Fruit fly (Drosophila melanogaster) whole organism, embryonic: ENCODE measurements around the gene CG12974.

ENCODE experiments used
- Abd-B ChIP-seq: fragments of 200-800 bp; sonication (Bioruptor generic); optimal IDR thresholded peaks from 2 replicates; lab custom pipeline; 2018; ENCODE audit warnings: missing biosample characterization, mild to moderate bottlenecking, missing genetic modification characterization, moderate library complexity
- Awh ChIP-seq: fragments of 200-800 bp; sonication (Bioruptor generic); IDR thresholded peaks from 2 replicates; pipeline ENCODE4, ENCODE4 v1.3.6; 2022; ENCODE audit warnings: missing biosample characterization, missing genetic modification characterization
- CG12071 ChIP-seq: fragments of 200-800 bp; sonication (Bioruptor generic); optimal IDR thresholded peaks from 3 replicates; lab custom pipeline; 2018; ENCODE audit warnings: missing biosample characterization, mild to moderate bottlenecking, missing genetic modification characterization
- CG13424 ChIP-seq: fragments of 200-800 bp; sonication (Bioruptor generic); optimal IDR thresholded peaks from 2 replicates; lab custom pipeline; 2019; ENCODE audit warnings: missing biosample characterization, mild to moderate bottlenecking, missing genetic modification characterization, moderate library complexity
- CG14014 ChIP-seq: fragments of 200-800 bp; sonication (Bioruptor generic); IDR thresholded peaks from 2 replicates; pipeline ENCODE4 v1.3.6; 2022; ENCODE audit warnings: missing biosample characterization, missing genetic modification characterization
- CG18619 ChIP-seq: fragments of 200-800 bp; sonication (Bioruptor generic); optimal IDR thresholded peaks from 3 replicates; lab custom pipeline; 2017; ENCODE audit warnings: missing biosample characterization, mild to moderate bottlenecking, missing genetic modification characterization
- CG3838 ChIP-seq: fragments of 200-800 bp; sonication (Bioruptor generic); optimal IDR thresholded peaks from 3 replicates; lab custom pipeline; 2016; ENCODE audit warnings: missing biosample characterization, missing genetic modification characterization
- CG4730 ChIP-seq: fragments of 200-800 bp; sonication (Bioruptor generic); IDR thresholded peaks from 2 replicates; pipeline ENCODE4 v1.3.6; 2022; ENCODE audit warnings: missing biosample characterization, missing genetic modification characterization
- CG7372 ChIP-seq: fragments of 200-800 bp; sonication (Bioruptor generic); IDR thresholded peaks from 2 replicates; pipeline ENCODE4 v1.3.6; 2022; ENCODE audit warnings: missing biosample characterization, missing genetic modification characterization
- CG7963 ChIP-seq: fragments of 200-800 bp; sonication (Bioruptor generic); IDR thresholded peaks from 3 replicates; pipeline ENCODE4 v1.3.6; 2022; ENCODE audit warnings: missing biosample characterization, missing genetic modification characterization; ENCODE audit not compliant: partially characterized antibody
- CG9876 ChIP-seq: fragments of 200-800 bp; sonication (Bioruptor generic); optimal IDR thresholded peaks from 2 replicates; lab custom pipeline; 2016; ENCODE audit warnings: missing biosample characterization, missing genetic modification characterization
- Dll ChIP-seq: fragments of 200-800 bp; sonication (Bioruptor generic); IDR thresholded peaks from 4 replicates; pipeline ENCODE4 v1.3.6; 2022; ENCODE audit warnings: missing biosample characterization, missing genetic modification characterization; ENCODE audit not compliant: partially characterized antibody
- Drgx ChIP-seq: fragments of 200-800 bp; sonication (Bioruptor generic); IDR thresholded peaks from 2 replicates; pipeline ENCODE4 v1.3.6; 2022; ENCODE audit warnings: missing biosample characterization, missing genetic modification characterization
- E2f1 ChIP-seq: fragments of 200-800 bp; sonication (Bioruptor generic); IDR thresholded peaks from 2 replicates; pipeline ENCODE4 v1.3.6; 2022; ENCODE audit warnings: missing biosample characterization, missing genetic modification characterization
- Ets65A ChIP-seq: fragments of 200-800 bp; sonication (Bioruptor generic); peaks from one replicate; lab custom pipeline; 2016; ENCODE audit warnings: missing biosample characterization, missing genetic modification characterization
- HLH3B ChIP-seq: fragments of 200-800 bp; sonication (Bioruptor generic); IDR thresholded peaks from 2 replicates; pipeline ENCODE4 v1.3.6; 2022; ENCODE audit warnings: missing biosample characterization, missing genetic modification characterization
- Jarid2 ChIP-seq: fragments of 200-800 bp; sonication (Bioruptor generic); optimal IDR thresholded peaks from 3 replicates; lab custom pipeline; 2017; ENCODE audit warnings: mild to moderate bottlenecking, missing biosample characterization, missing genetic modification reagents, missing genetic modification characterization
- Vsx1 ChIP-seq: fragments of 200-800 bp; sonication (Bioruptor generic); optimal IDR thresholded peaks from 2 replicates; lab custom pipeline; 2017; ENCODE audit warnings: missing biosample characterization, mild to moderate bottlenecking, missing genetic modification characterization, missing genetic modification reagents
- bigmax ChIP-seq: fragments of 200-800 bp; sonication (Bioruptor generic); optimal IDR thresholded peaks from 2 replicates; lab custom pipeline; 2018; ENCODE audit warnings: missing biosample characterization, mild to moderate bottlenecking, missing genetic modification characterization
- bowl ChIP-seq: fragments of 200-800 bp; sonication (Bioruptor generic); IDR thresholded peaks from 2 replicates; pipeline ENCODE4 v1.3.6; 2022; ENCODE audit warnings: missing biosample characterization, missing genetic modification characterization
- bsh ChIP-seq, 2 experiments: fragments of 200-800 bp; sonication (Bioruptor generic); optimal IDR thresholded peaks; 2 replicates each; lab custom pipeline; 2017 to 2018; ENCODE audit warnings: mild to moderate bottlenecking in 2 of 2, missing biosample characterization in 2 of 2, missing genetic modification characterization in 2 of 2, moderate library complexity in 1 of 2
- ci ChIP-seq: fragments of 200-800 bp; sonication (Bioruptor generic); IDR thresholded peaks from 3 replicates; pipeline ENCODE4 v1.3.6; 2022; ENCODE audit warnings: missing biosample characterization, missing genetic modification characterization
- dmrt99B ChIP-seq: fragments of 200-800 bp; sonication (Bioruptor generic); optimal IDR thresholded peaks from 2 replicates; lab custom pipeline; 2018; ENCODE audit warnings: missing biosample characterization, mild to moderate bottlenecking, missing genetic modification characterization, moderate library complexity
- exex ChIP-seq: fragments of 200-800 bp; sonication (Bioruptor generic); optimal IDR thresholded peaks from 4 replicates; lab custom pipeline; 2018; ENCODE audit warnings: missing biosample characterization, mild to moderate bottlenecking, missing genetic modification characterization, moderate library complexity
- klu ChIP-seq: fragments of 200-800 bp; sonication (Bioruptor generic); IDR thresholded peaks from 2 replicates; pipeline ENCODE4 v1.3.6; 2022; ENCODE audit warnings: missing biosample characterization, missing genetic modification characterization
- lmd ChIP-seq: fragments of 200-800 bp; sonication (Bioruptor generic); IDR thresholded peaks from 2 replicates; pipeline ENCODE4 v1.3.6; 2022; ENCODE audit warnings: missing biosample characterization, missing genetic modification characterization
- sd ChIP-seq: fragments of 200-800 bp; sonication (Bioruptor generic); optimal IDR thresholded peaks from 3 replicates; lab custom pipeline; 2018; ENCODE audit warnings: missing biosample characterization, mild to moderate bottlenecking, missing genetic modification characterization, moderate library complexity
- tap ChIP-seq: fragments of 200-800 bp; optimal IDR thresholded peaks from 3 replicates; lab custom pipeline; 2019; ENCODE audit warnings: missing biosample characterization, mild to moderate bottlenecking, missing genetic modification characterization, moderate library complexity
- tup ChIP-seq: fragments of 200-800 bp; sonication (Bioruptor generic); optimal IDR thresholded peaks from 2 replicates; lab custom pipeline; 2016; ENCODE audit warnings: missing biosample characterization, mild to moderate bottlenecking, missing genetic modification characterization, moderate library complexity
- vnd ChIP-seq: fragments of 200-800 bp; sonication (Bioruptor generic); IDR thresholded peaks from 3 replicates; pipeline ENCODE4 v1.3.6; 2022; ENCODE audit warnings: missing biosample characterization, missing genetic modification characterization; ENCODE audit not compliant: partially characterized antibody
- yki ChIP-seq: fragments of >200 bp; optimal IDR thresholded peaks from 3 replicates; lab custom pipeline; 2018

CG12974 gene

DNA sequence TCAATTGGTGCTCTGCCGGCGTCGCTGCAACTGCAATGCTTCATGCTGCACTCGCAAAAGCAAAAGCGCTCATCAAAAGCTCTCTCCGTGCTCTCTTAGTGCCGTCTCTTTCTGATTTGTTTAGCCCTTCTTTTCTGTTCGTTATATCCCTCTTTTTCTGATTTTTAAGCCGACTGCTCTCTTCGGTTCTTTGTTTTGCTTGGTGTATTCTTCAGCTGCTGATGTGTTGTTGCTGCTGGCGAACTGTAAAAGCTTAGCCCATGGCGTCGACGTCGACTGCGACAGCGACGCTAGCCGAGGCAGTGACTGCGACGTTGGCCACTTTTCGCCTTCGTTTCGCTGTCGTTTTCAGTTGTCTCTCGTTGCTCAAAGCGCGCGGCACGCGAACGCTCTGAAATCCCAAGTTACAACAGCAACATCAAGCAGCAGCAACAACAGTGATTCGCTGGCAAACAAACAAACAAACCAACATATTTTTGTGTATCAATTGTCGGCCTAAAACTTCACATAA is 45.7 kb downstream of the CG12974 start (continued):
- TF ChIP-seq Awh (GFP tag; lab: Robert Waterston, UW) (peak; percentile 36; the same call in 1 of the 2 replicates), CG3838 (GFP tag; lab: Kevin White, UChicago) (peak; percentile 91), Vsx1 (GFP tag; lab: Kevin White, UChicago) (peak; percentile 5), dmrt99B (tag; lab: Kevin White, UChicago) (peak; percentile 38), Drgx (peak; percentile 33; the same call in 1 of the 2 replicates), CG9876 (GFP tag; lab: Kevin White, UChicago) (no peak), CG12071 (peak; percentile 41), exex (tag; lab: Kevin White, UChicago) (no peak), tup (GFP tag; lab: Kevin White, UChicago) (no peak), bigmax (GFP tag; lab: Kevin White, UChicago) (no peak), yki (lab: Kevin White, UChicago) (peak; percentile 27), Jarid2 (GFP tag; lab: Kevin White, UChicago) (peak; percentile 98), CG13424 (tag; lab: Kevin White, UChicago) (no peak), vnd (no peak), sd (no peak), tap (tag; lab: Kevin White, UChicago) (no peak), Abd-B (GFP tag; lab: Kevin White, UChicago) (no peak), Dll (GFP tag; lab: Robert Waterston, UW) (0 out of 4 replicates have a peak, but pooled peaks have one; percentile 43), ci (peak; percentile 73; the same call in 2 of the 3 replicates), CG7372 (no peak), CG14014 (GFP tag; lab: Robert Waterston, UW) (peak; percentile 10; the same call in 1 of the 2 replicates), HLH3B (GFP tag; lab: Robert Waterston, UW) (peak; percentile 32; the same call in 1 of the 2 replicates), CG18619 (no peak), CG7963 (GFP tag; lab: Robert Waterston, UW) (no peak), bowl (GFP tag; lab: Robert Waterston, UW) (0 out of 2 replicates have a peak, but pooled peaks have one; percentile 14)

DNA sequence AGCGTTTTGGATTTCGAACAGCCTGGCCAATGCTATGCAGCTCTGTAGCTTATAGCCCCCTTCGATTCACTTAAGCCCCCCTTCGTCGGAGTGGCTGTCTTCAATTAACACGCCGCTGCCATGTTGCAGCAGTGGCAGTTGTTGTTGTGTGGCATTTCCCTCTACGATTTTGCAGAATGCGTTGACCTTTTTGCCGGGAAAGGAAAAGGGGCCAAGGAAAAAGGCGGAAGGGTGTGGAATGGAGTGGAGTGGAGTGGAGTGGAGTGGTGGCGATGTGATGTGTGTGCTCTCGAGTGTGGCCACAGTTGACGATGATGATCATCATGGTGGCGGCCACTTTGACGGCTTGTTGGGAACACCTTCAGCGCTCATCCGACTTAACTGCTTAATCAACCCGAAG is 47.4 kb downstream of the CG12974 start:
- TF ChIP-seq Drgx, result 0 out of 2 replicates have a peak, but pooled peaks have one; percentile 9
- peak; percentile 59 for TF ChIP-seq Ets65A (GFP tag; lab: Kevin White, UChicago)
- TF ChIP-seq E2f1 (GFP tag; lab: Robert Waterston, UW), result no peak
- TF ChIP-seq, all 482 proteins: peak for 2

DNA sequence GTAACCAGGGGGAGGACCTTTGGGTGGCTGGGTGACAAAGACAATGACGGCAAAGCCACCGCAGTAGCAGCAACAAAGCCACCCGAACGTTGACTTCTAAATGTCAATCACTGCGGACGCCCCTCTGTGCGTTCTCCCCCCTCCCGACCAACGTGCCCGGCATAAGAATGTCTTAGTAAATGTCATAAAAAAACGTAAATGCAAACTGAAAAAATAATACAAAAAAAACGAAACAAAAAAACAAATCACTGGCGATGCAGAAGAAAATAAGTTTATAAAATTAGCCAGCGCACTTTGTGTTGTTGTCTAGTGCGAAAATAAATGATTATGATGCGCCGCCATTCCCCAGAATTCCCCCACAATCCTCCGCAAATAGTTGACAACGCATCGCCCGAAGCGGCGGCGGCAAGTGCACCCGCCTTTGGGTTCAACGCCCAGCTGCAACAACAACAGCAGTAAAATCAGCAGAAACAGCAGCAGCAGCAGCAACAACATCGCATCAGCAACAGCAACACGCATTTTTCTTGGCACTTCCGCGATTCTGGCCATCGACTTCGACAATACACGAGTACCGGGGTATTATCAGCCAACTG is 48.7 kb downstream of the CG12974 start:
- TF ChIP-seq Drgx (peak; percentile 78), klu (GFP tag; lab: Robert Waterston, UW) (no peak), Ets65A (GFP tag; lab: Kevin White, UChicago) (peak; percentile 14), bsh (GFP tag; optimal IDR thresholded peaks at IDR 0.05; lab: Kevin White, UChicago) (peak in 1 of 2 experiments; percentile 86), CG4730 (GFP tag; lab: Robert Waterston, UW) (0 out of 2 replicates have a peak, but pooled peaks have one; percentile 7), lmd (GFP tag; lab: Robert Waterston, UW) (no peak)
